Fruit fly (Drosophila melanogaster) whole organism, embryonic: ENCODE measurements around the gene Actn3.

Source experiments
- Abd-B ChIP-seq: fragments of 200-800 bp; sonication (Bioruptor generic); optimal IDR thresholded peaks from 2 replicates; lab custom pipeline; 2018; ENCODE audit warnings: missing biosample characterization, mild to moderate bottlenecking, missing genetic modification characterization, moderate library complexity
- CG14014 ChIP-seq: fragments of 200-800 bp; sonication (Bioruptor generic); IDR thresholded peaks from 2 replicates; pipeline ENCODE4 v1.3.6; 2022; ENCODE audit warnings: missing biosample characterization, missing genetic modification characterization
- CG14441 ChIP-seq: fragments of 200-800 bp; sonication (Bioruptor generic); IDR thresholded peaks from 2 replicates; pipeline ENCODE4 v1.3.6; 2022; ENCODE audit warnings: missing biosample characterization, missing genetic modification characterization
- CG14965 ChIP-seq: fragments of 200-800 bp; sonication (Bioruptor generic); optimal IDR thresholded peaks from 2 replicates; lab custom pipeline; 2016; ENCODE audit warnings: missing biosample characterization, missing genetic modification characterization, borderline replicate concordance
- CG15011 ChIP-seq: fragments of 200-800 bp; sonication (Bioruptor generic); optimal IDR thresholded peaks from 3 replicates; lab custom pipeline; 2018; ENCODE audit warnings: missing biosample characterization, mild to moderate bottlenecking, missing genetic modification characterization
- CG15514 ChIP-seq: fragments of 200-800 bp; sonication (Bioruptor generic); optimal IDR thresholded peaks from 3 replicates; lab custom pipeline; 2017; ENCODE audit warnings: missing biosample characterization, missing genetic modification characterization, mild to moderate bottlenecking, moderate library complexity, missing genetic modification reagents
- CG15601 ChIP-seq: fragments of 200-800 bp; sonication (Bioruptor generic); optimal IDR thresholded peaks from 3 replicates; lab custom pipeline; 2019; ENCODE audit warnings: missing biosample characterization, mild to moderate bottlenecking, missing genetic modification characterization, moderate library complexity
- CG17829 ChIP-seq: fragments of 200-800 bp; optimal IDR thresholded peaks from 2 replicates; lab custom pipeline; 2019; ENCODE audit warnings: missing biosample characterization, mild to moderate bottlenecking, missing genetic modification characterization, moderate library complexity
- CG2120 ChIP-seq: fragments of 200-800 bp; sonication (Bioruptor generic); optimal IDR thresholded peaks from 3 replicates; lab custom pipeline; 2016; ENCODE audit warnings: missing biosample characterization, missing genetic modification characterization
- CG31441 ChIP-seq: fragments of 200-800 bp; sonication (Bioruptor generic); IDR thresholded peaks from 2 replicates; pipeline ENCODE4 v1.3.6; 2022; ENCODE audit warnings: missing biosample characterization, missing genetic modification characterization
- CG34376 ChIP-seq: fragments of 200-800 bp; sonication (Bioruptor generic); optimal IDR thresholded peaks from 2 replicates; lab custom pipeline; 2018; ENCODE audit warnings: missing biosample characterization, mild to moderate bottlenecking, missing genetic modification characterization
- CG3995 ChIP-seq: fragments of 200-800 bp; sonication (Bioruptor generic); optimal IDR thresholded peaks from 3 replicates; lab custom pipeline; 2016; ENCODE audit warnings: missing biosample characterization, missing genetic modification characterization
- CG6689 ChIP-seq: fragments of 200-800 bp; sonication (Bioruptor generic); IDR thresholded peaks from 2 replicates; pipeline ENCODE4 v1.3.6; 2022; ENCODE audit warnings: missing biosample characterization, missing genetic modification characterization
- CG6791 ChIP-seq: fragments of 200-800 bp; sonication (Bioruptor generic); IDR thresholded peaks from 3 replicates; pipeline ENCODE4 v1.3.6; 2022; ENCODE audit warnings: missing biosample characterization, missing genetic modification characterization; ENCODE audit not compliant: partially characterized antibody
- CG7372 ChIP-seq: fragments of 200-800 bp; sonication (Bioruptor generic); IDR thresholded peaks from 2 replicates; pipeline ENCODE4 v1.3.6; 2022; ENCODE audit warnings: missing biosample characterization, missing genetic modification characterization
- CG9727 ChIP-seq: fragments of 200-800 bp; sonication (Bioruptor generic); optimal IDR thresholded peaks from 3 replicates; lab custom pipeline; 2017; ENCODE audit warnings: missing biosample characterization, mild to moderate bottlenecking, missing genetic modification characterization
- Deaf1 ChIP-seq: fragments of 200-800 bp; optimal IDR thresholded peaks from 3 replicates; lab custom pipeline; 2019; ENCODE audit warnings: missing biosample characterization, mild to moderate bottlenecking, missing genetic modification characterization, moderate library complexity
- Dek ChIP-seq: fragments of 200-800 bp; sonication (Bioruptor generic); optimal IDR thresholded peaks from 3 replicates; lab custom pipeline; 2019; ENCODE audit warnings: missing biosample characterization, mild to moderate bottlenecking, missing genetic modification characterization, moderate library complexity
- Drgx ChIP-seq: fragments of 200-800 bp; sonication (Bioruptor generic); IDR thresholded peaks from 2 replicates; pipeline ENCODE4 v1.3.6; 2022; ENCODE audit warnings: missing biosample characterization, missing genetic modification characterization
- Eip74EF ChIP-seq, 2 experiments: fragments of 200-800 bp in 1 of 2; fragments of >200 bp in 1 of 2; sonication (Bioruptor generic) in 1 of 2; optimal IDR thresholded peaks; 2 replicates each; lab custom pipeline; 2017 to 2019; ENCODE audit warnings: missing biosample characterization in 2 of 2, missing genetic modification characterization in 2 of 2, mild to moderate bottlenecking in 1 of 2, moderate library complexity in 1 of 2
- Ets97D ChIP-seq: fragments of 200-800 bp; sonication (Bioruptor generic); optimal IDR thresholded peaks from 3 replicates; lab custom pipeline; 2016; ENCODE audit warnings: missing biosample characterization, missing genetic modification characterization
- Hmx ChIP-seq: fragments of 200-800 bp; sonication (Bioruptor generic); optimal IDR thresholded peaks from 2 replicates; lab custom pipeline; 2016; ENCODE audit warnings: missing biosample characterization, missing genetic modification characterization
- Lhr ChIP-seq: fragments of 200-800 bp; sonication (Bioruptor generic); optimal IDR thresholded peaks from 3 replicates; lab custom pipeline; 2017; ENCODE audit warnings: mild to moderate bottlenecking, missing biosample characterization, missing genetic modification reagents, missing genetic modification characterization
- Myb ChIP-seq: fragments of 200-800 bp; sonication (Bioruptor generic); optimal IDR thresholded peaks from 2 replicates; lab custom pipeline; 2016; ENCODE audit warnings: missing biosample characterization, missing genetic modification characterization
- Pdp1 ChIP-seq, 2 experiments: fragments of 200-800 bp; sonication (Bioruptor generic); optimal IDR thresholded peaks; 3 replicates each; lab custom pipeline; 2016; ENCODE audit warnings: missing biosample characterization in 2 of 2, missing genetic modification characterization in 2 of 2, mild to moderate bottlenecking in 1 of 2, moderate library complexity in 1 of 2
- Six4 ChIP-seq: fragments of 200-800 bp; sonication (Bioruptor generic); optimal IDR thresholded peaks from 2 replicates; lab custom pipeline; 2016; ENCODE audit warnings: missing biosample characterization, missing genetic modification characterization
- Sry-δ ChIP-seq: fragments of 200-800 bp; sonication (Bioruptor generic); optimal IDR thresholded peaks from 2 replicates; lab custom pipeline; 2016; ENCODE audit warnings: missing biosample characterization, missing genetic modification characterization
- abd-A ChIP-seq: fragments of 200-800 bp; sonication (Bioruptor generic); optimal IDR thresholded peaks from 3 replicates; lab custom pipeline; 2019; ENCODE audit warnings: missing biosample characterization, mild to moderate bottlenecking, missing genetic modification characterization, moderate library complexity
- ato ChIP-seq: fragments of 200-800 bp; sonication (Bioruptor generic); IDR thresholded peaks from 2 replicates; pipeline ENCODE4 v1.3.6; 2022; ENCODE audit warnings: missing biosample characterization, missing genetic modification characterization; ENCODE audit not compliant: partially characterized antibody
- ems ChIP-seq: fragments of 200-800 bp; sonication (Bioruptor generic); optimal IDR thresholded peaks from 3 replicates; lab custom pipeline; 2016; ENCODE audit warnings: missing biosample characterization, missing genetic modification characterization
- fd64A ChIP-seq: fragments of 200-800 bp; sonication (Bioruptor generic); optimal IDR thresholded peaks from 3 replicates; lab custom pipeline; 2018; ENCODE audit warnings: missing biosample characterization, mild to moderate bottlenecking, missing genetic modification characterization
- grn ChIP-seq: fragments of 200-800 bp; sonication (Bioruptor generic); optimal IDR thresholded peaks from 3 replicates; lab custom pipeline; 2017; ENCODE audit warnings: missing biosample characterization, missing genetic modification characterization
- lab ChIP-seq: fragments of 200-800 bp; sonication (Bioruptor generic); optimal IDR thresholded peaks from 3 replicates; lab custom pipeline; 2017; ENCODE audit warnings: missing biosample characterization, missing genetic modification characterization, mild to moderate bottlenecking, moderate library complexity, missing genetic modification reagents
- pum ChIP-seq: fragments of 200-800 bp; sonication (Bioruptor generic); optimal IDR thresholded peaks from 2 replicates; lab custom pipeline; 2016; ENCODE audit warnings: missing biosample characterization, missing genetic modification characterization
- pzg ChIP-seq: fragments of 200-800 bp; sonication (Bioruptor generic); optimal IDR thresholded peaks from 3 replicates; lab custom pipeline; 2018; ENCODE audit warnings: missing biosample characterization, mild to moderate bottlenecking, missing genetic modification characterization, moderate library complexity
- ranshi ChIP-seq: fragments of 200-800 bp; sonication (Bioruptor generic); IDR thresholded peaks from 2 replicates; pipeline ENCODE4 v1.3.6; 2022; ENCODE audit warnings: missing biosample characterization, missing genetic modification characterization
- sens ChIP-seq: fragments of 200-800 bp; sonication (Bioruptor generic); peaks from one replicate; lab custom pipeline; 2016; ENCODE audit warnings: missing biosample characterization, missing genetic modification characterization
- seq ChIP-seq: fragments of 200-800 bp; sonication (Bioruptor generic); IDR thresholded peaks from 2 replicates; pipeline ENCODE4 v1.3.6; 2022; ENCODE audit warnings: missing biosample characterization, missing genetic modification characterization
- stwl ChIP-seq: fragments of 200-800 bp; sonication (Bioruptor generic); optimal IDR thresholded peaks from 3 replicates; lab custom pipeline; 2018; ENCODE audit warnings: missing biosample characterization, mild to moderate bottlenecking, missing genetic modification characterization, moderate library complexity
- sug ChIP-seq: fragments of 200-800 bp; optimal IDR thresholded peaks from 2 replicates; lab custom pipeline; 2019; ENCODE audit warnings: missing biosample characterization, mild to moderate bottlenecking, missing genetic modification characterization, moderate library complexity
- trem ChIP-seq: fragments of 200-800 bp; optimal IDR thresholded peaks from 3 replicates; lab custom pipeline; 2019; ENCODE audit warnings: missing biosample characterization, mild to moderate bottlenecking, missing genetic modification characterization, moderate library complexity

Actn3 gene

DNA sequence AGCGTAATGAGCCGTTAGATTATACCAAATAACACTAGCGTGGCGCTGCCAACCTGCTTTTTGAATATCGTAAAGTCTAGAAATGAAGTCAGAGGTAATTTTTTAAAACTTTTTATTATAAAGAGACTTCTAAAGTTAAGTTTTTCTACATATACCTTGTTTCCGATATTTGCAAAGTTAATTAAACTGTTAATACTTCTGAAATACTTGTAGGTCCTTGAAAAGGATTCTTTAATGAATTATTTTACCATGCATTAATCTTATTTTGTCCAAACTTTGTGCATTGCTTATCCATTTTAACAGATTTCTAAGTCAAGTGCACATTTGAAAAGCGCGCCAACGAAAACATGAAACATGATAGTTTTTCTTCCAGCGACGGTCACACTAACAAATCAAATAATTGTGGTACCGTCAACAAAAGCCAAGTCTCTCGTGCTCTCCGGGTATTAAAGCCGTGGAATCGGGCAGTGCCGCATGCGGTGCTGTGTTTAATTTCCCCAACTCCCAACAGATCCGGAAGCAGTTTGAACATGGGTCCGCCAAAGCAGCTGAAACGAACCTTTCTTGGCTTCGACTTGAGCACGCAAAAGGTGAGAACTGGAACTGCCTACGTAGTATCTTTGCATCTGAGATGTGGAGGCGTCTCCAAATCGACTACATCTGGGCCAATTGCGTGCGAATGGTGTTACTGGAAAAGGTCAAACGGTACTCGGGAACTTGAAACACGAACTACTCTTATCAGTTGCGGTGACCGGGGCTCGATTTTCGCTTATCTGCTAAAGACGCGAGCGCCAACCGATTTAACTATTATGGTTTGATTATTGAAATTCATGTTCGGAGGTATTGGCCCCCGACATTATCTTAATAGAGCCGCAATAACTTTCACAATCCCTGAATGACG, 18.7 kb upstream of the Actn3 start, which contains the start of the genes EMC2A and CG3534 (continued):
- TF ChIP-seq Hmx (GFP tag; lab: Kevin White, UChicago) = peak; percentile 42
- peak; percentile 24 for TF ChIP-seq Six4 (GFP tag; lab: Kevin White, UChicago)
- TF ChIP-seq Abd-B (GFP tag; lab: Kevin White, UChicago) = peak; percentile 61
- peak; percentile 98 for TF ChIP-seq trem (tag; lab: Kevin White, UChicago)
- peak; percentile 20 for TF ChIP-seq sug (tag; lab: Kevin White, UChicago)
- peak; percentile 76 for TF ChIP-seq stwl (tag; lab: Kevin White, UChicago)
- TF ChIP-seq CG14441 (GFP tag; lab: Robert Waterston, UW) = peak; percentile 23; the same call in 1 of the 2 replicates
- TF ChIP-seq CG15011 (GFP tag; lab: Kevin White, UChicago) = no peak
- peak; percentile 86 for TF ChIP-seq sens (GFP tag; lab: Kevin White, UChicago)
- peak; percentile 64 for TF ChIP-seq Deaf1 (tag; lab: Kevin White, UChicago)
- peak; percentile 37 for TF ChIP-seq Myb (GFP tag; lab: Kevin White, UChicago)
- TF ChIP-seq Drgx = 0 out of 2 replicates have a peak, but pooled peaks have one; percentile 31
- peak; percentile 2 for TF ChIP-seq CG2120
- TF ChIP-seq CG6791 (GFP tag; lab: Robert Waterston, UW) = no peak
- TF ChIP-seq lab = peak; percentile 11
- TF ChIP-seq ems (GFP tag; lab: Kevin White, UChicago) = peak; percentile 25
- TF ChIP-seq Dek (tag; lab: Kevin White, UChicago) = peak; percentile 12
- 0 out of 2 replicates have a peak, but pooled peaks have one; percentile 4 for TF ChIP-seq CG14014 (GFP tag; lab: Robert Waterston, UW)
- TF ChIP-seq CG17829 (tag; lab: Kevin White, UChicago) = peak; percentile 51
- TF ChIP-seq Ets97D (GFP tag; lab: Kevin White, UChicago) = peak; percentile 34
- TF ChIP-seq CG15514 (GFP tag; lab: Kevin White, UChicago) = peak; percentile 57
- no peak for TF ChIP-seq abd-A (tag; lab: Kevin White, UChicago)
- peak; percentile 18 to 26 for TF ChIP-seq Pdp1 (GFP tag; optimal IDR thresholded peaks at IDR 0.05; lab: Kevin White, UChicago)
- peak; percentile 4 for TF ChIP-seq pum
- TF ChIP-seq CG14965 (GFP tag; lab: Kevin White, UChicago) = no peak
- no peak for TF ChIP-seq seq (GFP tag; lab: Robert Waterston, UW)
- TF ChIP-seq CG7372 = 0 out of 2 replicates have a peak, but pooled peaks have one; percentile 17
- TF ChIP-seq CG31441 (GFP tag; lab: Robert Waterston, UW) = no peak
- TF ChIP-seq ato (GFP tag; lab: Robert Waterston, UW) = no peak
- TF ChIP-seq grn = peak; percentile 12
- TF ChIP-seq ranshi (GFP tag; lab: Robert Waterston, UW) = 0 out of 2 replicates have a peak, but pooled peaks have one; percentile 47
- peak; percentile 31 for TF ChIP-seq Sry-δ (GFP tag; lab: Kevin White, UChicago)
- TF ChIP-seq fd64A (GFP tag; lab: Kevin White, UChicago) = no peak
- peak; percentile 63 for TF ChIP-seq CG34376 (GFP tag; lab: Kevin White, UChicago)
- TF ChIP-seq Lhr = no peak
- TF ChIP-seq CG3995 = no peak
- TF ChIP-seq Eip74EF (GFP tag; optimal IDR thresholded peaks at IDR 0.05; lab: Kevin White, UChicago) = peak in 1 of 2 experiments; percentile 56
- TF ChIP-seq CG9727 (GFP tag; lab: Kevin White, UChicago) = no peak
- no peak for TF ChIP-seq CG15601 (tag; lab: Kevin White, UChicago)
- TF ChIP-seq pzg (GFP tag; lab: Kevin White, UChicago) = peak; percentile 42
- TF ChIP-seq CG6689 (GFP tag; lab: Robert Waterston, UW) = peak; percentile 14; the same call in 1 of the 2 replicates
